In genomic region chrX:10057964-10058363, dm6 we compare ENCODE assay signal across 4 fruit fly cellular contexts.
A peak's percentile ranks its signal among the peaks of the same experiment; 100 is the strongest.
TF ChIP-seq lines count a peak whose summit lies in the region.

No protein-coding gene starts in this region.

- no peak for TF ChIP-seq CTCF in whole organism, embryonic (GFP tag; optimal IDR thresholded peaks at IDR 0.05; lab: Kevin White, UChicago)

TF ChIP-seq in whole organism, adult, 20 proteins besides CTCF, POLR2A, EP300 and RAD21:
- peak; percentile 9 for TF ChIP-seq CG7101 (tag; optimal IDR thresholded peaks at IDR 0.05; lab: Kevin White, UChicago)
- TF ChIP-seq CG12768 (GFP tag; optimal IDR thresholded peaks at IDR 0.05; lab: Kevin White, UChicago): no peak

TF ChIP-seq in whole organism, embryonic, 481 proteins besides CTCF, POLR2A, EP300 and RAD21:
- no peak for TF ChIP-seq btn (GFP tag; optimal IDR thresholded peaks at IDR 0.05; lab: Kevin White, UChicago)
- no peak for TF ChIP-seq gsb (GFP tag; IDR thresholded peaks at IDR 0.05; lab: Robert Waterston, UW)
- no peak for TF ChIP-seq tin (GFP tag; optimal IDR thresholded peaks at IDR 0.05; lab: Kevin White, UChicago)
- TF ChIP-seq CoRest (tag; optimal IDR thresholded peaks at IDR 0.05; lab: Kevin White, UChicago): no peak
- no peak for TF ChIP-seq schlank (tag; optimal IDR thresholded peaks at IDR 0.05; lab: Kevin White, UChicago)
- TF ChIP-seq sens (GFP tag; lab: Kevin White, UChicago): peak; percentile 56
- 0 out of 2 replicates have a peak, but pooled peaks have one; percentile 26 for TF ChIP-seq CG7372 (GFP tag; IDR thresholded peaks at IDR 0.05; lab: Robert Waterston, UW)
- no peak for TF ChIP-seq CG10462 (GFP tag; optimal IDR thresholded peaks at IDR 0.05; lab: Kevin White, UChicago)
- no peak for TF ChIP-seq CG11247 (GFP tag; IDR thresholded peaks at IDR 0.05; lab: Robert Waterston, UW)

TF ChIP-seq in whole organism, prepupa, 60 proteins besides CTCF, POLR2A, EP300 and RAD21:
- TF ChIP-seq CG6163 (GFP tag; IDR thresholded peaks at IDR 0.05; lab: Robert Waterston, UW) (peak; percentile 21; the same call in 1 of the 3 replicates), CG6854 (GFP tag; optimal IDR thresholded peaks at IDR 0.05; lab: Kevin White, UChicago) (no peak), CG15336 (GFP tag; IDR thresholded peaks at IDR 0.05; lab: Robert Waterston, UW) (peak; percentile 46; the same call in 1 of the 2 replicates), Eip78C (GFP tag; lab: Kevin White, UChicago) (peak; percentile 25), net (GFP tag; optimal IDR thresholded peaks at IDR 0.05; lab: Kevin White, UChicago) (no peak), CG8119 (GFP tag; IDR thresholded peaks at IDR 0.05; lab: Robert Waterston, UW) (0 out of 3 replicates have a peak, but pooled peaks have one; percentile 29), CG32006 (GFP tag; optimal IDR thresholded peaks at IDR 0.05; lab: Kevin White, UChicago) (no peak), fd59A (GFP tag; optimal IDR thresholded peaks at IDR 0.05; lab: Kevin White, UChicago) (no peak), Sox102F (GFP tag; optimal IDR thresholded peaks at IDR 0.05; lab: Kevin White, UChicago) (no peak), Lpt (GFP tag; optimal IDR thresholded peaks at IDR 0.05; lab: Kevin White, UChicago) (no peak), eg (GFP tag; IDR thresholded peaks at IDR 0.05; lab: Robert Waterston, UW) (peak; percentile 67), CG10631 (GFP tag; optimal IDR thresholded peaks at IDR 0.05; lab: Kevin White, UChicago) (no peak)

TF ChIP-seq in whole organism, pupa, 21 proteins besides CTCF, POLR2A, EP300 and RAD21:
- TF ChIP-seq CG4496 (GFP tag; IDR thresholded peaks at IDR 0.05; lab: Robert Waterston, UW): no peak
- peak; percentile 32 for TF ChIP-seq CG32121 (GFP tag; IDR thresholded peaks at IDR 0.05; lab: Robert Waterston, UW)
